Fruit fly (Drosophila melanogaster): ENCODE results near the gene Nup58.

Gene Nup58

DNA sequence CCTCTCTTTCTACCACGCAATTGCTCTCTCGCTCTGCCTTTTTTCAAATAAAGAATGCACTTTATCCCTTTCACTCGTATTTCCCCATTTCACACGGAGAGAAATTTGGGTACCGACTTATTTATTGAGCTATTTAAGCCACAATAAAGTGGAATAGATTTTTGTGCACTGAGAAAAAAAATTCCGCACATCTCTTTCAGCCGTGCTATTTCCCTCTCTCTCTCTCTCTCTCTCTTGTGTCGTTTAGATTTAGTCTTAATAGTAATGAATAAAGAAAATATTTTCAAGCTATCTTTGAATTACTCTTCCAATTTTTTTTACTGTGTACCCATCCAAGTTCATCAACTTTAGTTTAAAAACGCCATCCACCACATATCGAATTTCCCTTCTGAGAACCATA lies 21.2 kb upstream of the Nup58 start:
- peak; percentile 6 for TF ChIP-seq CG3281 (GFP tag; optimal IDR thresholded peaks at IDR 0.05)
- peak; percentile 29 for TF ChIP-seq Dip3 (GFP tag; optimal IDR thresholded peaks at IDR 0.05)
- peak; percentile 27; the same call in 1 of the 2 replicates for TF ChIP-seq peb (GFP tag; IDR thresholded peaks at IDR 0.05)
- peak; percentile 40 for TF ChIP-seq CG17829 (tag; optimal IDR thresholded peaks at IDR 0.05)
- TF ChIP-seq ap (GFP tag; IDR thresholded peaks at IDR 0.05), result no peak
- TF ChIP-seq Aef1 (GFP tag; IDR thresholded peaks at IDR 0.05), result peak; percentile 62
- TF ChIP-seq stc (GFP tag; IDR thresholded peaks at IDR 0.05), result 0 out of 2 replicates have a peak, but pooled peaks have one; percentile 39
- no peak for TF ChIP-seq pan (optimal IDR thresholded peaks at IDR 0.05)
- peak in 1 of 2 experiments; percentile 62 for TF ChIP-seq pan (GFP tag; optimal IDR thresholded peaks at IDR 0.05 in 1 of 2, IDR thresholded peaks at IDR 0.05 in 1 of 2)
- no peak for TF ChIP-seq hkb (optimal IDR thresholded peaks at IDR 0.05)
- TF ChIP-seq hkb (GFP tag; IDR thresholded peaks at IDR 0.05), result peak; percentile 80
- peak; percentile 45 for TF ChIP-seq sob (GFP tag; IDR thresholded peaks at IDR 0.05)
- TF ChIP-seq HLH3B (GFP tag; IDR thresholded peaks at IDR 0.05), result peak; percentile 63
- TF ChIP-seq zen2 (GFP tag; IDR thresholded peaks at IDR 0.05; ENCODE audit: partially characterized antibody), result no peak
- peak; percentile 72 for TF ChIP-seq bab2 (GFP tag; optimal IDR thresholded peaks at IDR 0.05)
- no peak for TF ChIP-seq tna (GFP tag; IDR thresholded peaks at IDR 0.05; ENCODE audit: partially characterized antibody)
- peak; percentile 37 for TF ChIP-seq Camta (GFP tag; optimal IDR thresholded peaks at IDR 0.05)
- TF ChIP-seq shn (GFP tag; optimal IDR thresholded peaks at IDR 0.05), result peak; percentile 10
- TF ChIP-seq Gug (GFP tag; IDR thresholded peaks at IDR 0.05), result peak; percentile 66
- TF ChIP-seq lmd (GFP tag; IDR thresholded peaks at IDR 0.05), result peak; percentile 73
- peak; percentile 49 for TF ChIP-seq CG16863 (GFP tag; optimal IDR thresholded peaks at IDR 0.05)
- peak; percentile 32 for TF ChIP-seq cato (GFP tag; optimal IDR thresholded peaks at IDR 0.05; ENCODE audit: borderline replicate concordance)
- peak; percentile 69 for TF ChIP-seq dmrt99B (tag; optimal IDR thresholded peaks at IDR 0.05)
- peak; percentile 61 for TF ChIP-seq ems (GFP tag; optimal IDR thresholded peaks at IDR 0.05)
- peak; percentile 55 for TF ChIP-seq CG18599 (GFP tag; optimal IDR thresholded peaks at IDR 0.05)
- peak; percentile 44 for TF ChIP-seq CG12942 (GFP tag; optimal IDR thresholded peaks at IDR 0.05)
- peak; percentile 69 for TF ChIP-seq Asciz (GFP tag; optimal IDR thresholded peaks at IDR 0.05)
- peak; percentile 39 for TF ChIP-seq D19A (tag; optimal IDR thresholded peaks at IDR 0.05)
- TF ChIP-seq Abd-B (GFP tag; optimal IDR thresholded peaks at IDR 0.05), result peak; percentile 58
- TF ChIP-seq scrt (GFP tag; optimal IDR thresholded peaks at IDR 0.05), result peak; percentile 16
- TF ChIP-seq ken (GFP tag; IDR thresholded peaks at IDR 0.05), result peak; percentile 69
- peak; percentile 31 for TF ChIP-seq CHES-1-like (GFP tag; optimal IDR thresholded peaks at IDR 0.05)
- TF ChIP-seq sc (optimal IDR thresholded peaks at IDR 0.05), result no peak
- peak; percentile 11 for TF ChIP-seq sc (GFP tag; optimal IDR thresholded peaks at IDR 0.05)
- peak; percentile 47 for TF ChIP-seq Bteb2 (GFP tag; optimal IDR thresholded peaks at IDR 0.05)
- TF ChIP-seq lov (optimal IDR thresholded peaks at IDR 0.05), result no peak
- 0 out of 3 replicates have a peak, but pooled peaks have one; percentile 33 for TF ChIP-seq lov (GFP tag; IDR thresholded peaks at IDR 0.05)
- peak; percentile 43 for TF ChIP-seq Meics (GFP tag; optimal IDR thresholded peaks at IDR 0.05)
- peak; percentile 60; the same call in 1 of the 2 replicates for TF ChIP-seq Rx (GFP tag; IDR thresholded peaks at IDR 0.05)
- peak; percentile 18 for TF ChIP-seq Hr3 (GFP tag; optimal IDR thresholded peaks at IDR 0.05)
- peak; percentile 28 for TF ChIP-seq Sox100B (GFP tag; optimal IDR thresholded peaks at IDR 0.05)
- peak; percentile 43 for TF ChIP-seq gsb-n (tag; optimal IDR thresholded peaks at IDR 0.05)
- TF ChIP-seq en (GFP tag; optimal IDR thresholded peaks at IDR 0.05), result no peak
- peak; percentile 57; the same call in 2 of the 3 replicates for TF ChIP-seq CG17361 (GFP tag; IDR thresholded peaks at IDR 0.05)
- TF ChIP-seq tx (GFP tag; optimal IDR thresholded peaks at IDR 0.05), result peak; percentile 40
- peak; percentile 34 for TF ChIP-seq CG13424 (tag; optimal IDR thresholded peaks at IDR 0.05)
- TF ChIP-seq Rfx (GFP tag; IDR thresholded peaks at IDR 0.05), result peak; percentile 79
- TF ChIP-seq CG6689 (GFP tag; IDR thresholded peaks at IDR 0.05), result peak; percentile 54
- TF ChIP-seq Ptx1 (GFP tag; IDR thresholded peaks at IDR 0.05), result peak; percentile 63
- TF ChIP-seq Adf1 (GFP tag; IDR thresholded peaks at IDR 0.05), result no peak
- peak; percentile 19 for TF ChIP-seq CG12236 (GFP tag; optimal IDR thresholded peaks at IDR 0.05)
- peak; percentile 3 for TF ChIP-seq Mad (GFP tag; optimal IDR thresholded peaks at IDR 0.05)
- TF ChIP-seq mirr (GFP tag; optimal IDR thresholded peaks at IDR 0.05), result no peak
